Worm (Caenorhabditis elegans) whole organism, L2 larva: ENCODE results near the gene arp-1.
A peak's percentile ranks its signal among the peaks of the same experiment; 100 is the strongest.

Experiments used
- R02D3.7 ChIP-seq: fragments of 150-350 bp; optimal IDR thresholded peaks from 2 replicates; lab custom pipeline; 2014; ENCODE audit warnings: missing biosample characterization, missing genetic modification characterization
- ZK546.5 ChIP-seq: sonication (generic microtip); optimal IDR thresholded peaks from 2 replicates; lab custom pipeline; 2017; ENCODE audit warnings: missing biosample characterization, missing genetic modification characterization
- aly-2 ChIP-seq: fragments of 150-350 bp; optimal IDR thresholded peaks from 2 replicates; lab custom pipeline; 2014; ENCODE audit warnings: missing biosample characterization, missing genetic modification characterization
- blmp-1 ChIP-seq: sonication (generic microtip); optimal IDR thresholded peaks from 2 replicates; lab custom pipeline; 2017; ENCODE audit warnings: missing genetic modification characterization, mild to moderate bottlenecking, missing compliant biosample characterization, antibody characterized with exemption, moderate library complexity; ENCODE audit not compliant: insufficient read depth
- ceh-16 ChIP-seq: fragments of 150-350 bp; optimal IDR thresholded peaks from 2 replicates; lab custom pipeline; 2014; ENCODE audit warnings: missing biosample characterization, missing genetic modification characterization
- ceh-82 ChIP-seq: fragments of 150-350 bp; optimal IDR thresholded peaks from 2 replicates; lab custom pipeline; 2014; ENCODE audit warnings: missing biosample characterization, missing genetic modification characterization
- crh-2 ChIP-seq: sonication (generic microtip); optimal IDR thresholded peaks from 2 replicates; lab custom pipeline; 2017; ENCODE audit warnings: missing biosample characterization, missing genetic modification characterization
- dmd-4 ChIP-seq: sonication (generic microtip); optimal IDR thresholded peaks from 2 replicates; lab custom pipeline; 2017; ENCODE audit warnings: missing biosample characterization, missing genetic modification characterization
- egl-27 ChIP-seq: sonication (generic microtip); optimal IDR thresholded peaks from 3 replicates; lab custom pipeline; 2017; ENCODE audit warnings: missing biosample characterization, missing genetic modification reagents, missing genetic modification characterization
- fos-1 ChIP-seq: fragments of 150-350 bp; optimal IDR thresholded peaks from 2 replicates; lab custom pipeline; 2014; ENCODE audit warnings: missing biosample characterization, missing genetic modification characterization
- gmeb-1 ChIP-seq: fragments of 150-350 bp; optimal IDR thresholded peaks from 2 replicates; lab custom pipeline; 2014; ENCODE audit warnings: missing biosample characterization, missing genetic modification characterization
- lin-11 ChIP-seq: fragments of 150-350 bp; sonication (generic microtip); optimal IDR thresholded peaks from 2 replicates; lab custom pipeline; 2014; ENCODE audit warnings: missing biosample characterization, missing genetic modification characterization, inconsistent platforms, mixed read lengths
- lin-13 ChIP-seq: fragments of 150-350 bp; optimal IDR thresholded peaks from 2 replicates; lab custom pipeline; 2014; ENCODE audit warnings: missing biosample characterization, missing genetic modification reagents, missing genetic modification characterization
- lin-39 ChIP-seq: fragments of 150-350 bp; optimal IDR thresholded peaks from 2 replicates; lab custom pipeline; 2014; ENCODE audit warnings: missing biosample characterization, missing genetic modification reagents, missing genetic modification characterization
- lsy-2 ChIP-seq, 2 experiments: fragments of 150-350 bp in 1 of 2; sonication (generic microtip) in 1 of 2; optimal IDR thresholded peaks; 2 replicates each; lab custom pipeline; 2014 to 2017; ENCODE audit warnings: missing biosample characterization in 2 of 2, missing genetic modification characterization in 2 of 2
- mab-5 ChIP-seq: fragments of 150-350 bp; optimal IDR thresholded peaks from 2 replicates; lab custom pipeline; 2014; ENCODE audit warnings: missing biosample characterization, missing genetic modification characterization
- mbf-1 ChIP-seq: sonication (generic microtip); optimal IDR thresholded peaks from 2 replicates; lab custom pipeline; 2017; ENCODE audit warnings: missing biosample characterization, missing genetic modification characterization
- mdl-1 ChIP-seq, 2 experiments: fragments of 150-350 bp in 1 of 2; sonication (generic microtip) in 1 of 2; optimal IDR thresholded peaks; 2 replicates each; lab custom pipeline; 2017; ENCODE audit warnings: missing biosample characterization in 2 of 2, missing genetic modification characterization in 2 of 2
- nhr-10 ChIP-seq: sonication (generic microtip); optimal IDR thresholded peaks from 2 replicates; lab custom pipeline; 2017; ENCODE audit warnings: missing biosample characterization, missing genetic modification characterization
- nhr-129 ChIP-seq: fragments of 150-350 bp; optimal IDR thresholded peaks from 2 replicates; lab custom pipeline; 2014; ENCODE audit warnings: missing biosample characterization, missing genetic modification characterization
- nhr-21 ChIP-seq: fragments of 150-350 bp; optimal IDR thresholded peaks from 2 replicates; lab custom pipeline; 2014; ENCODE audit warnings: missing biosample characterization, missing genetic modification characterization
- nhr-23 ChIP-seq: fragments of 150-350 bp; optimal IDR thresholded peaks from 2 replicates; lab custom pipeline; 2014; ENCODE audit warnings: missing biosample characterization, missing genetic modification reagents, missing genetic modification characterization
- nhr-237 ChIP-seq: fragments of 150-350 bp; optimal IDR thresholded peaks from 2 replicates; lab custom pipeline; 2014; ENCODE audit warnings: missing biosample characterization, missing genetic modification characterization
- nhr-25 ChIP-seq: fragments of 150-350 bp; sonication (generic microtip); optimal IDR thresholded peaks from 3 replicates; lab custom pipeline; 2014; ENCODE audit warnings: missing biosample characterization, missing genetic modification characterization
- nhr-6 ChIP-seq: fragments of 150-350 bp; optimal IDR thresholded peaks from 2 replicates; lab custom pipeline; 2014; ENCODE audit warnings: missing biosample characterization, missing genetic modification characterization
- nhr-77 ChIP-seq: fragments of 150-350 bp; optimal IDR thresholded peaks from 2 replicates; lab custom pipeline; 2014; ENCODE audit warnings: missing biosample characterization, missing genetic modification characterization
- peb-1 ChIP-seq: fragments of 150-350 bp; optimal IDR thresholded peaks from 2 replicates; lab custom pipeline; 2014; ENCODE audit warnings: missing biosample characterization, missing genetic modification characterization
- sem-4 ChIP-seq: fragments of 150-350 bp; optimal IDR thresholded peaks from 2 replicates; lab custom pipeline; 2014; ENCODE audit warnings: missing biosample characterization, missing genetic modification reagents, missing genetic modification characterization
- sma-3 ChIP-seq: sonication (generic microtip); optimal IDR thresholded peaks from 2 replicates; lab custom pipeline; 2016; ENCODE audit warnings: missing genetic modification reagents, missing genetic modification characterization, missing compliant biosample characterization
- sma-9 ChIP-seq, 2 experiments: fragments of 150-350 bp in 1 of 2; sonication (generic microtip) in 1 of 2; optimal IDR thresholded peaks; 2 replicates each; lab custom pipeline; 2014 to 2016; ENCODE audit warnings: missing genetic modification characterization in 2 of 2, mild to moderate bottlenecking in 1 of 2, missing biosample characterization in 1 of 2, missing compliant biosample characterization in 1 of 2, missing genetic modification reagents in 1 of 2, moderate library complexity in 1 of 2
- snpc-4 ChIP-seq: fragments of 150-350 bp; optimal IDR thresholded peaks from 2 replicates; lab custom pipeline; 2014; ENCODE audit warnings: missing biosample characterization, missing genetic modification characterization
- unc-39 ChIP-seq: fragments of 150-350 bp; optimal IDR thresholded peaks from 2 replicates; lab custom pipeline; 2014; ENCODE audit warnings: missing biosample characterization, missing genetic modification characterization
- unc-62 ChIP-seq: fragments of 150-350 bp; optimal IDR thresholded peaks from 2 replicates; lab custom pipeline; 2014; ENCODE audit warnings: missing biosample characterization, missing genetic modification reagents, missing genetic modification characterization
- zag-1 ChIP-seq: fragments of 150-350 bp; optimal IDR thresholded peaks from 2 replicates; lab custom pipeline; 2014; ENCODE audit warnings: missing biosample characterization, missing genetic modification characterization
- ztf-1 ChIP-seq: fragments of 200-800 bp; sonication (Bioruptor generic); conservative IDR thresholded peaks from 2 replicates; pipeline ENCODE4 v1.3.6; 2022; ENCODE audit warnings: missing genetic modification characterization, missing compliant biosample characterization
- ztf-11 ChIP-seq: sonication (generic microtip); optimal IDR thresholded peaks from 2 replicates; lab custom pipeline; 2017; ENCODE audit warnings: missing biosample characterization, missing genetic modification characterization
- ztf-4 ChIP-seq: fragments of 150-350 bp; optimal IDR thresholded peaks from 2 replicates; lab custom pipeline; 2014; ENCODE audit warnings: missing biosample characterization, missing genetic modification characterization

Gene arp-1

DNA sequence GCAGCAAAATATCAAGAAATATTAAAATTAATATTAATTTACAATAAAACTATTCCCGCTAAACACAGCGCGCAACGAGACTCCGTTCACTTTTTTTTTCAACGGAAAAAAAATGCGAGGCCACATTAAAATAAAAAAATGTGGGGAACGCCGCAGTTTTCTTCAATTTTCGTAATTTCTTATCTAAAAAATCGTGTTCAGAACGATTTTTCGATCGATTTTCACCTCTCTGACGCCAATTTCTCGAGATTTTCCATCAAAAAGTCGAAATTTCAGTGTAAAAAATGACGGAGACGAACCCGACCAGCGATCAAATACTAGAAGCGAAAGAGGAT lies 30.2 kb upstream of the arp-1 start, which contains the start of gene Y53F4B.21:
Y53F4B.21 (plus strand) TSS at position 285 of the 335 bp plus-strand sequence.
- TF ChIP-seq zag-1 (no peak), ceh-16 (no peak), ztf-4 (tag; lab: Kevin White, UChicago) (no peak), egl-27 (tag; lab: Kevin White, UChicago) (no peak), fos-1 (tag; lab: Kevin White, UChicago) (no peak), ztf-11 (no peak), nhr-77 (no peak), mab-5 (tag; lab: Kevin White, UChicago) (no peak), gmeb-1 (no peak), R02D3.7 (tag; lab: Kevin White, UChicago) (no peak)

DNA sequence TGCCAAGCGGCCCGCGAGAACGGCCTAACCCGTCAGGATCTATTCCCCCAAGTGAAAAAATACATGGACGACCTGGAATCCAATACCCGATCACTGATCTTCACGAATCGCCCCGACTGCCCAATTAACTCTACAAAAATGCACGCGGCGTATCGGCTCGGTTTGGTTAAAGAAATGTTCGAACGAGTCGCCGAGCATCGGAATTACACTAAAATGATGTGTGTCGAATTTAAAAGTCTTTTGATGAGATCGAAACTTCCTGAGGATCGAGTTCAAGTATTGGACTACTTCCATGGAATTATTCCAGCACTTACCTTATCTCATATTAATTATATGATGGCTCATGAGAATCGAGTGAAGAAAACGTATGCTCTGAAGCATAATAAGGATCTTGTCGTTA lies 12.9 kb upstream of the arp-1 start:
- TF ChIP-seq unc-62 (GFP tag; lab: Kevin White, UChicago) (no peak), sem-4 (tag; lab: Kevin White, UChicago) (no peak), mbf-1 (no peak), dmd-4 (no peak), lin-13 (GFP tag; lab: Kevin White, UChicago) (no peak), nhr-25 (tag; lab: Kevin White, UChicago) (no peak), snpc-4 (tag; lab: Kevin White, UChicago) (no peak), mdl-1 (tag; optimal IDR thresholded peaks at IDR 0.05; lab: Kevin White, UChicago) (no peak), ztf-4 (tag; lab: Kevin White, UChicago) (no peak), egl-27 (tag; lab: Kevin White, UChicago) (no peak), ceh-82 (tag; lab: Kevin White, UChicago) (no peak), nhr-23 (tag; lab: Kevin White, UChicago) (no peak), ZK546.5 (tag; lab: Kevin White, UChicago) (no peak), sma-3 (no peak), fos-1 (tag; lab: Kevin White, UChicago) (no peak)

DNA sequence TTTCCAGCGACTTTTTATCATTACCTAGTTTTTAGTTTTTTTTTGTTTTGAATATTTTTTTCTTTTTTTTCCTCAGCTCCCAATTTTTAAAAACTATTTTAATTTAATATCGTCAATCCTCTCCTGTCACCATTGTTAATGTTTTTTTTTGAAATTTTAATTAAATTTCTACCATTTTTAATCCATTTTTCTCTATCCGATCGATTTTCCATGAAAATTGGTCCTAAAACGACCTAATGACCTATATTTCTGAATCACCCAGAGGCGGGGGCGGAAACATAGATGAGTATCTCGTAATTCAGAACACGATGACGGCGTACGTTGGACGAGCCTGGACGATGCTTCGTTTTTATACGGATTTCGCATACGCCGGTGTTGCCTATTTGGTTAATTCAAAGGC lies 10.3 kb upstream of the arp-1 start, which contains the start of gene Y53F4B.39:
Y53F4B.39 (plus strand) TSS at position 301 of the 400 bp plus-strand sequence.
- TF ChIP-seq mab-5 (tag; lab: Kevin White, UChicago) (no peak), lsy-2 (tag; optimal IDR thresholded peaks at IDR 0.05; lab: Kevin White, UChicago) (no peak), nhr-77 (no peak), dmd-4 (no peak), lin-11 (tag; lab: Kevin White, UChicago) (no peak), ztf-1 (GFP tag; lab: Robert Waterston, UW) (no peak), nhr-10 (tag; lab: Kevin White, UChicago) (no peak), unc-62 (GFP tag; lab: Kevin White, UChicago) (no peak), lin-39 (tag; lab: Kevin White, UChicago) (no peak), nhr-237 (no peak), sma-3 (no peak), unc-39 (tag; lab: Kevin White, UChicago) (no peak), zag-1 (no peak), ztf-4 (tag; lab: Kevin White, UChicago) (no peak), peb-1 (tag; lab: Kevin White, UChicago) (no peak), snpc-4 (tag; lab: Kevin White, UChicago) (no peak), fos-1 (tag; lab: Kevin White, UChicago) (no peak), nhr-6 (no peak), nhr-21 (no peak), aly-2 (tag; lab: Kevin White, UChicago) (no peak)

DNA sequence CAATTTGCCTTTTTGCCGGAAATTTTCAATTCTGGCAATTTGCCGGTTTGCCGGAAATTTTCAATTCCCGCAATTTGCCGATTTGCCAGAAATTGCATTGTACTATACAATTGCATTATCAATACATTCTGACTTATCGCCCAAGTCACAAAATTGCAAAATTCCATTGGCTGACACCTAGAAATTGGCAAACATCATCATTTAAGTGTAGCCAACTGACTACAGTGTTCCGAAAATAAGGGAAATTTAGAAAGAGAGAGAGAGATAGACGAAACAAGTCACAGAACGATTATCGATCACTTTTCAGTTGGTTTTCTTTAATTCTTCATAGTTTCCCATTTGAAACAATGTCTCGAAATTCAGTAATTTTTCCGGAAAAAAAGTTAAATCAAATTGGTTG lies 8.7 kb upstream of the arp-1 start:
- TF ChIP-seq gmeb-1, result peak; percentile 4
- no peak for TF ChIP-seq unc-62 (GFP tag; lab: Kevin White, UChicago)
- peak; percentile 53 for TF ChIP-seq crh-2
- peak; percentile 22 for TF ChIP-seq nhr-129
- peak; percentile 65 for TF ChIP-seq fos-1 (tag; lab: Kevin White, UChicago)
- no peak for TF ChIP-seq sma-9 (GFP tag; optimal IDR thresholded peaks at IDR 0.05; lab: Kevin White, UChicago)
- no peak for TF ChIP-seq sma-9 (tag; optimal IDR thresholded peaks at IDR 0.05; lab: Kevin White, UChicago)
- TF ChIP-seq blmp-1 (tag; lab: Kevin White, UChicago), result peak; percentile 37
